Worm (Caenorhabditis elegans) whole organism, L3 larva: Measurements from ENCODE around the gene C16C8.17.

ENCODE experiments used
- aly-2 ChIP-seq: fragments of 150-350 bp; optimal IDR thresholded peaks from 2 replicates; lab custom pipeline; 2014; ENCODE audit warnings: missing biosample characterization, missing genetic modification characterization
- ama-1 ChIP-seq: fragments of 150-350 bp; optimal IDR thresholded peaks from 2 replicates; lab custom pipeline; 2018
- elt-3 ChIP-seq, 3 experiments: fragments of 150-350 bp in 1 of 3; sonication (generic microtip) in 2 of 3; optimal IDR thresholded peaks; 2 replicates in 2 of 3; 4 replicates in 1 of 3; lab custom pipeline; 2014 to 2017; ENCODE audit warnings: missing biosample characterization in 3 of 3, missing genetic modification characterization in 3 of 3
- eor-1 ChIP-seq, 2 experiments: fragments of 150-350 bp; optimal IDR thresholded peaks; 2 replicates each; lab custom pipeline; 2014 to 2018; ENCODE audit warnings: missing biosample characterization in 2 of 2, missing genetic modification characterization in 2 of 2
- mdl-1 ChIP-seq: fragments of 150-350 bp; optimal IDR thresholded peaks from 2 replicates; lab custom pipeline; 2014; ENCODE audit warnings: missing biosample characterization, missing genetic modification characterization
- nhr-76 ChIP-seq: fragments of 150-350 bp; sonication (generic microtip); optimal IDR thresholded peaks from 5 replicates; lab custom pipeline; 2014; ENCODE audit warnings: missing biosample characterization, missing genetic modification characterization
- pqm-1 ChIP-seq: fragments of 150-350 bp; optimal IDR thresholded peaks from 2 replicates; lab custom pipeline; 2017; ENCODE audit warnings: missing biosample characterization, missing genetic modification characterization, inconsistent platforms
- unc-62 ChIP-seq: fragments of 150-350 bp; sonication (generic microtip); optimal IDR thresholded peaks from 4 replicates; lab custom pipeline; 2014; ENCODE audit warnings: missing biosample characterization, missing genetic modification reagents, missing genetic modification characterization
- ztf-11 ChIP-seq: fragments of 150-350 bp; optimal IDR thresholded peaks from 2 replicates; lab custom pipeline; 2014; ENCODE audit warnings: missing biosample characterization, missing genetic modification characterization

ce11 chrII:3436412-3436811 is 4.2 kb upstream of the C16C8.17 start, which contains the start of gene skpo-2:
- TF ChIP-seq unc-62 (GFP tag; lab: Kevin White, UChicago) = no peak
- no peak for TF ChIP-seq mdl-1 (tag; lab: Kevin White, UChicago)
- TF ChIP-seq elt-3 (tag; optimal IDR thresholded peaks at IDR 0.05; lab: Kevin White, UChicago) = no peak
- no peak for TF ChIP-seq aly-2
- TF ChIP-seq ama-1 = no peak
- no peak for TF ChIP-seq ztf-11 (tag; lab: Kevin White, UChicago)
- no peak for TF ChIP-seq eor-1 (tag; optimal IDR thresholded peaks at IDR 0.05; lab: Kevin White, UChicago)
- no peak for TF ChIP-seq nhr-76
- no peak for TF ChIP-seq pqm-1 (tag; lab: Kevin White, UChicago)
